Worm (Caenorhabditis elegans): ENCODE measurements around the gene nmy-1.

DNA sequence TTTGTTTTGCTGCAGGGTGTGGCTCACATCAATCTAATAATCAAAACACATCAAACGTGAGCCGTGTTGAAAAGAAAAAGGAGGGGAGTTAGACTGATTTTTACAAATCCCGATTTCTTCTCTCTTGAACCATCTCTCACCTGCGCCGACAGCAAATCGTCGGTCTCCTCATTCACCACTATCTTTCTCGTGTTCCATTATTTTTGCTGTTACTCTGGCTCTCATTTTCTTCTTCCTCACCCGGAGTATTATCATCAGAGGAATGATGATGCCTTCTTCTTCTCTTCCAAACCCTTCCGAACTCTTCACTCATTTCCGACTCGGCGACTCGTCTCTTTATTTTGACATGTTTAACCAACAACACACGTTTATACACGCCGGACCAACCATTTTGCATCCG, 40.9 kb downstream of the nmy-1 start:
- TF ChIP-seq tbx-11 (GFP tag; IDR thresholded peaks at IDR 0.05) = no peak
- TF ChIP-seq aly-1 (tag; optimal IDR thresholded peaks at IDR 0.05) = no peak
- TF ChIP-seq hmg-4 (GFP tag; optimal IDR thresholded peaks at IDR 0.05) = no peak
- TF ChIP-seq sea-1 (GFP tag; conservative IDR thresholded peaks at IDR 0.05) = no peak
- no peak for TF ChIP-seq ceh-13 (GFP tag; optimal IDR thresholded peaks at IDR 0.05)
- no peak for TF ChIP-seq ama-1 (optimal IDR thresholded peaks at IDR 0.05)
- TF ChIP-seq flt-1 (GFP tag; IDR thresholded peaks at IDR 0.05) = no peak
- TF ChIP-seq scrt-1 (GFP tag; IDR thresholded peaks at IDR 0.05) = no peak
- TF ChIP-seq tra-4 (tag; optimal IDR thresholded peaks at IDR 0.05) = no peak
- no peak for TF ChIP-seq ets-7 (tag; optimal IDR thresholded peaks at IDR 0.05)
- TF ChIP-seq hmbx-1 (tag; optimal IDR thresholded peaks at IDR 0.05) = no peak
- no peak for TF ChIP-seq hnd-1 (tag; optimal IDR thresholded peaks at IDR 0.05)

All from whole organism, early embryonic.